Worm (Caenorhabditis elegans) whole organism, L1 larva: ENCODE measurements around the gene R08C7.12.

ENCODE experiments used
- Y116A8C.19 ChIP-seq: sonication (generic microtip); optimal IDR thresholded peaks from 2 replicates; lab custom pipeline; 2016; ENCODE audit warnings: missing compliant biosample characterization, missing genetic modification characterization, borderline replicate concordance
- ceh-88 ChIP-seq: fragments of 200-800 bp; sonication (Bioruptor generic); IDR thresholded peaks from 2 replicates; pipeline ENCODE4 v1.3.6; 2022; ENCODE audit warnings: missing genetic modification characterization, missing compliant biosample characterization
- unc-98 ChIP-seq: fragments of 200-800 bp; sonication (Bioruptor generic); IDR thresholded peaks from 2 replicates; pipeline ENCODE4 v1.3.6; 2022; ENCODE audit warnings: missing genetic modification characterization, missing compliant biosample characterization

ce11 chrIV:4441077-4441476, 8.5 kb upstream of the R08C7.12 start, which contains the start of gene fbxb-75:
- TF ChIP-seq ceh-88 (GFP tag; lab: Robert Waterston, UW) (no peak), Y116A8C.19 (tag; lab: Kevin White, UChicago) (no peak), unc-98 (no peak)
